Fruit fly (Drosophila melanogaster): Measurements from ENCODE around the gene asl.

asl gene

DNA sequence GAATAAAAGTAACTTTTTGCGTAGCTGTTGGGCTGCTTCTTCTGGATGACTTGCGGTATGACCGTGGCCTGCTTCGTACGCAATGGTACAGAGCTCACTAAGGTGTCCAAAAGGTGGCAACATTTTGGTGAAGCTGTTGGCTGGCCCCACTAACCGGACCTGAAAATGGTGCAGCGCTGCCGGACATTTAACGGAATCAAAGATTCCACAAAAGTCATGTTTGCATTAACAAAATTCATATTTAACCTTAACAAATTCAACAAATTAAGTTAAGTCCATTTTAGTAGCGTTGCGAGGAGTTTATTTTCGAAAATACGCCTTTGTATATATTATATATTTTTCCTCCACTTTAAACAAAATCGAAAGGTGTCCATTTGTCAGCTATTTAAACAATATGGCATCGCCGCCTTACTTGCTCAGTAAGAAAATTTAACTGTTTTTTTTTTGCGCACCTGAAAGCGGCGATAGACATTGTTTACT is 5.3 kb downstream of the asl start, which contains the start of the genes kra and SecS (continued):
- TF ChIP-seq Blimp-1 (GFP tag; optimal IDR thresholded peaks at IDR 0.05) (peak; percentile 19), acj6 (GFP tag; optimal IDR thresholded peaks at IDR 0.05) (peak; percentile 71), Sox15 (GFP tag; optimal IDR thresholded peaks at IDR 0.05) (peak; percentile 61), Sox102F (GFP tag; optimal IDR thresholded peaks at IDR 0.05) (no peak), CG31627 (GFP tag; optimal IDR thresholded peaks at IDR 0.05) (peak; percentile 68), CG1621 (tag; optimal IDR thresholded peaks at IDR 0.05) (no peak), CG8632 (GFP tag; optimal IDR thresholded peaks at IDR 0.05) (peak; percentile 46), spab (GFP tag; optimal IDR thresholded peaks at IDR 0.05) (no peak), svp (GFP tag) (peak; percentile 78), esn (GFP tag; optimal IDR thresholded peaks at IDR 0.05) (peak; percentile 67), Smox (GFP tag; optimal IDR thresholded peaks at IDR 0.05) (no peak), pdm3 (GFP tag; optimal IDR thresholded peaks at IDR 0.05) (peak; percentile 68), Sox14 (GFP tag; optimal IDR thresholded peaks at IDR 0.05) (peak; percentile 30), lz (GFP tag; optimal IDR thresholded peaks at IDR 0.05) (peak; percentile 69), salr (GFP tag; optimal IDR thresholded peaks at IDR 0.05) (no peak), Lpt (GFP tag; optimal IDR thresholded peaks at IDR 0.05) (no peak), Ets96B (tag; optimal IDR thresholded peaks at IDR 0.05) (peak; percentile 24), CG11294 (GFP tag; IDR thresholded peaks at IDR 0.05) (no peak), eg (GFP tag; IDR thresholded peaks at IDR 0.05) (no peak), fkh (GFP tag; optimal IDR thresholded peaks at IDR 0.05) (peak; percentile 86), CG34406 (GFP tag; optimal IDR thresholded peaks at IDR 0.05) (peak; percentile 16), Eip75B (GFP tag; optimal IDR thresholded peaks at IDR 0.05) (peak; percentile 42), Hr39 (GFP tag; optimal IDR thresholded peaks at IDR 0.05) (peak; percentile 68), CG7368 (GFP tag; optimal IDR thresholded peaks at IDR 0.05) (no peak), CG6276 (GFP tag; optimal IDR thresholded peaks at IDR 0.05) (no peak), CG15336 (GFP tag; IDR thresholded peaks at IDR 0.05) (no peak), fd59A (GFP tag; optimal IDR thresholded peaks at IDR 0.05) (no peak), vri (GFP tag; optimal IDR thresholded peaks at IDR 0.05) (no peak)

dm6 chr3R:5600361-5601043 is 5.8 kb downstream of the asl start:
- TF ChIP-seq vri (GFP tag; optimal IDR thresholded peaks at IDR 0.05) (peak; percentile 96), fkh (GFP tag; optimal IDR thresholded peaks at IDR 0.05) (peak; percentile 56), Lpt (GFP tag; optimal IDR thresholded peaks at IDR 0.05) (peak; percentile 11), CG1621 (tag; optimal IDR thresholded peaks at IDR 0.05) (peak; percentile 74), Eip78C (GFP tag) (peak; percentile 69), Eip75B (GFP tag; optimal IDR thresholded peaks at IDR 0.05) (peak; percentile 47), CG6808 (GFP tag; optimal IDR thresholded peaks at IDR 0.05) (peak; percentile 46), lz (GFP tag; optimal IDR thresholded peaks at IDR 0.05) (peak; percentile 7), acj6 (GFP tag; optimal IDR thresholded peaks at IDR 0.05) (no peak), ss (GFP tag; optimal IDR thresholded peaks at IDR 0.05) (peak; percentile 68 to 70), achi (GFP tag; optimal IDR thresholded peaks at IDR 0.05) (no peak), Sox14 (GFP tag; optimal IDR thresholded peaks at IDR 0.05) (peak; percentile 85), CG9139 (GFP tag; optimal IDR thresholded peaks at IDR 0.05) (peak; percentile 63), Eip93F (GFP tag; optimal IDR thresholded peaks at IDR 0.05) (peak; percentile 58), CG16779 (tag; optimal IDR thresholded peaks at IDR 0.05) (peak; percentile 43), dsx (GFP tag; optimal IDR thresholded peaks at IDR 0.05; ENCODE audit: poor library complexity, severe bottlenecking) (peak; percentile 75), CG7368 (GFP tag; optimal IDR thresholded peaks at IDR 0.05) (no peak), svp (GFP tag) (peak; percentile 70), dac (GFP tag; optimal IDR thresholded peaks at IDR 0.05) (no peak), OdsH (GFP tag; optimal IDR thresholded peaks at IDR 0.05) (no peak)
